Worm (Caenorhabditis elegans) whole organism, L1 larva: Measurements from ENCODE around the gene srh-30.

Source experiments
- C16A3.4 ChIP-seq: fragments of 150-350 bp; optimal IDR thresholded peaks from 2 replicates; lab custom pipeline; 2014; ENCODE audit warnings: missing biosample characterization, missing genetic modification characterization
- F16B12.6 ChIP-seq: fragments of 150-350 bp; optimal IDR thresholded peaks from 2 replicates; lab custom pipeline; 2014; ENCODE audit warnings: missing biosample characterization, missing genetic modification characterization
- aha-1 ChIP-seq: fragments of 150-350 bp; optimal IDR thresholded peaks from 2 replicates; lab custom pipeline; 2014; ENCODE audit warnings: missing biosample characterization, missing genetic modification characterization
- alr-1 ChIP-seq: fragments of 200-800 bp; sonication (Bioruptor generic); optimal IDR thresholded peaks from 2 replicates; lab custom pipeline; 2018; ENCODE audit warnings: borderline replicate concordance, mild to moderate bottlenecking, missing genetic modification characterization, missing compliant biosample characterization
- aly-2 ChIP-seq: fragments of 150-350 bp; optimal IDR thresholded peaks from 2 replicates; lab custom pipeline; 2014; ENCODE audit warnings: missing biosample characterization, missing genetic modification characterization
- ama-1 ChIP-seq: fragments of 150-350 bp; optimal IDR thresholded peaks from 2 replicates; lab custom pipeline; 2014
- blmp-1 ChIP-seq: fragments of 150-350 bp; optimal IDR thresholded peaks from 2 replicates; lab custom pipeline; 2014; ENCODE audit warnings: missing biosample characterization, missing genetic modification characterization
- ceh-63 ChIP-seq: fragments of 200-800 bp; sonication (Bioruptor generic); optimal IDR thresholded peaks from 2 replicates; lab custom pipeline; 2018; ENCODE audit warnings: mild to moderate bottlenecking, missing genetic modification characterization, missing compliant biosample characterization
- ceh-90 ChIP-seq: sonication (generic microtip); optimal IDR thresholded peaks from 2 replicates; lab custom pipeline; 2016; ENCODE audit warnings: missing genetic modification characterization, missing compliant biosample characterization
- dpl-1 ChIP-seq, 3 experiments: fragments of 150-350 bp in 2 of 3; sonication (generic microtip) in 1 of 3; optimal IDR thresholded peaks; 2 replicates each; lab custom pipeline; 2014 to 2017; ENCODE audit warnings: missing biosample characterization in 3 of 3, missing genetic modification characterization in 3 of 3, missing genetic modification reagents in 3 of 3
- dsc-1 ChIP-seq: sonication (generic microtip); optimal IDR thresholded peaks from 2 replicates; lab custom pipeline; 2016; ENCODE audit warnings: mild to moderate bottlenecking, missing genetic modification characterization, missing compliant biosample characterization
- efl-3 ChIP-seq: fragments of 200-800 bp; sonication (Bioruptor generic); optimal IDR thresholded peaks from 2 replicates; lab custom pipeline; 2018; ENCODE audit warnings: mild to moderate bottlenecking, missing genetic modification characterization, missing compliant biosample characterization
- egl-13 ChIP-seq: sonication (generic microtip); optimal IDR thresholded peaks from 2 replicates; lab custom pipeline; 2016; ENCODE audit warnings: missing genotype, missing genetic modification reagents, missing genetic modification characterization, missing compliant biosample characterization
- egl-27 ChIP-seq, 2 experiments: fragments of 150-350 bp in 1 of 2; sonication (generic microtip); optimal IDR thresholded peaks; 3 replicates each; lab custom pipeline; 2017 to 2018; ENCODE audit warnings: missing biosample characterization in 2 of 2, missing genetic modification characterization in 2 of 2, missing genetic modification reagents in 2 of 2
- elt-2 ChIP-seq: sonication (generic microtip); optimal IDR thresholded peaks from 2 replicates; lab custom pipeline; 2016; ENCODE audit warnings: missing genetic modification characterization, mild to moderate bottlenecking, inconsistent platforms, missing compliant biosample characterization, missing genetic modification reagents
- elt-3 ChIP-seq, 6 experiments: fragments of 150-350 bp in 1 of 6; sonication (generic microtip); optimal IDR thresholded peaks; 2 replicates each; lab custom pipeline; 2017 to 2018; ENCODE audit warnings: missing biosample characterization in 6 of 6, missing genetic modification characterization in 6 of 6, inconsistent platforms in 1 of 6
- ets-5 ChIP-seq: fragments of 200-800 bp; sonication (Bioruptor generic); IDR thresholded peaks from 2 replicates; pipeline ENCODE4 v1.3.6; 2022; ENCODE audit warnings: missing genetic modification characterization, missing compliant biosample characterization
- fkh-4 ChIP-seq: sonication (generic microtip); optimal IDR thresholded peaks from 2 replicates; lab custom pipeline; 2016; ENCODE audit warnings: missing compliant biosample characterization, missing genetic modification characterization, borderline replicate concordance
- fos-1 ChIP-seq: fragments of 150-350 bp; optimal IDR thresholded peaks from 2 replicates; lab custom pipeline; 2014; ENCODE audit warnings: missing biosample characterization, missing genetic modification characterization
- hpl-2 ChIP-seq: fragments of 150-350 bp; optimal IDR thresholded peaks from 2 replicates; lab custom pipeline; 2014; ENCODE audit warnings: missing biosample characterization, missing genetic modification reagents, missing genetic modification characterization
- irx-1 ChIP-seq: sonication (generic microtip); optimal IDR thresholded peaks from 2 replicates; lab custom pipeline; 2016; ENCODE audit warnings: missing genetic modification characterization, missing compliant biosample characterization
- isw-1 ChIP-seq: fragments of 200-800 bp; sonication (Bioruptor generic); IDR thresholded peaks from 2 replicates; pipeline ENCODE4 v1.3.6; 2022; ENCODE audit warnings: missing genetic modification characterization, missing compliant biosample characterization
- jun-1 ChIP-seq: fragments of 150-350 bp; optimal IDR thresholded peaks from 2 replicates; lab custom pipeline; 2014; ENCODE audit warnings: missing biosample characterization, missing genetic modification reagents, missing genetic modification characterization
- lin-13 ChIP-seq: fragments of 150-350 bp; optimal IDR thresholded peaks from 2 replicates; lab custom pipeline; 2014; ENCODE audit warnings: missing biosample characterization, missing genetic modification reagents, missing genetic modification characterization
- lin-14 ChIP-seq: fragments of 200-800 bp; sonication (Bioruptor generic); optimal IDR thresholded peaks from 2 replicates; lab custom pipeline; 2018; ENCODE audit warnings: mild to moderate bottlenecking, missing genetic modification characterization, moderate library complexity, missing compliant biosample characterization
- lin-35 ChIP-seq, 2 experiments: fragments of 150-350 bp; optimal IDR thresholded peaks; 2 replicates each; lab custom pipeline; 2014; ENCODE audit warnings: missing biosample characterization in 2 of 2, missing genetic modification characterization in 2 of 2, missing genetic modification reagents in 2 of 2
- lsy-2 ChIP-seq, 2 experiments: fragments of 150-350 bp; optimal IDR thresholded peaks; 2 replicates each; lab custom pipeline; 2014; ENCODE audit warnings: missing biosample characterization in 2 of 2, missing genetic modification characterization in 2 of 2
- mdl-1 ChIP-seq, 2 experiments: fragments of 150-350 bp; optimal IDR thresholded peaks; 2 replicates each; lab custom pipeline; 2014 to 2017; ENCODE audit warnings: missing biosample characterization in 2 of 2, missing genetic modification characterization in 2 of 2, inconsistent platforms in 1 of 2
- mef-2 ChIP-seq: fragments of 150-350 bp; optimal IDR thresholded peaks from 2 replicates; lab custom pipeline; 2014; ENCODE audit warnings: missing biosample characterization, missing genetic modification characterization
- mep-1 ChIP-seq: fragments of 150-350 bp; optimal IDR thresholded peaks from 2 replicates; lab custom pipeline; 2014; ENCODE audit warnings: missing biosample characterization, missing genetic modification characterization
- nhr-19 ChIP-seq: fragments of 200-800 bp; sonication (Bioruptor generic); conservative IDR thresholded peaks from 2 replicates; pipeline ENCODE4 v1.3.6; 2022; ENCODE audit warnings: missing genetic modification characterization, missing compliant biosample characterization
- nhr-20 ChIP-seq: sonication (generic microtip); optimal IDR thresholded peaks from 2 replicates; lab custom pipeline; 2016; ENCODE audit warnings: mild to moderate bottlenecking, missing genetic modification characterization, missing compliant biosample characterization
- nhr-28 ChIP-seq: fragments of 150-350 bp; optimal IDR thresholded peaks from 2 replicates; lab custom pipeline; 2014; ENCODE audit warnings: missing biosample characterization, missing genetic modification characterization
- nhr-71 ChIP-seq: sonication (generic microtip); optimal IDR thresholded peaks from 2 replicates; lab custom pipeline; 2016; ENCODE audit warnings: mild to moderate bottlenecking, missing genetic modification characterization, moderate library complexity, missing compliant biosample characterization
- nhr-76 ChIP-seq: sonication (generic microtip); optimal IDR thresholded peaks from 2 replicates; lab custom pipeline; 2017; ENCODE audit warnings: missing biosample characterization, missing genetic modification characterization
- nhr-77 ChIP-seq: fragments of 150-350 bp; optimal IDR thresholded peaks from 2 replicates; lab custom pipeline; 2014; ENCODE audit warnings: missing biosample characterization, missing genetic modification characterization
- pag-3 ChIP-seq: sonication (generic microtip); optimal IDR thresholded peaks from 2 replicates; lab custom pipeline; 2017; ENCODE audit warnings: missing genetic modification characterization, mild to moderate bottlenecking, missing compliant biosample characterization, antibody characterized with exemption, borderline replicate concordance; ENCODE audit not compliant: insufficient read depth
- pax-3 ChIP-seq: fragments of 200-800 bp; sonication (Bioruptor generic); optimal IDR thresholded peaks from 2 replicates; lab custom pipeline; 2018; ENCODE audit warnings: mild to moderate bottlenecking, missing genetic modification characterization, moderate library complexity, missing compliant biosample characterization
- rnt-1 ChIP-seq: sonication (generic microtip); optimal IDR thresholded peaks from 2 replicates; lab custom pipeline; 2016; ENCODE audit warnings: mild to moderate bottlenecking, missing genetic modification characterization, moderate library complexity, missing compliant biosample characterization
- skn-1 ChIP-seq: fragments of 150-350 bp; optimal IDR thresholded peaks from 2 replicates; lab custom pipeline; 2014; ENCODE audit warnings: missing biosample characterization, missing genetic modification characterization
- snu-23 ChIP-seq: sonication (generic microtip); optimal IDR thresholded peaks from 2 replicates; lab custom pipeline; 2016; ENCODE audit warnings: missing genetic modification characterization, missing compliant biosample characterization
- swsn-7 ChIP-seq: sonication (generic microtip); optimal IDR thresholded peaks from 2 replicates; lab custom pipeline; 2016; ENCODE audit warnings: missing genetic modification characterization, missing compliant biosample characterization
- tbx-2 ChIP-seq: sonication (generic microtip); optimal IDR thresholded peaks from 2 replicates; lab custom pipeline; 2016; ENCODE audit warnings: missing genetic modification characterization, missing compliant biosample characterization
- unc-130 ChIP-seq: fragments of 150-350 bp; optimal IDR thresholded peaks from 2 replicates; lab custom pipeline; 2017; ENCODE audit warnings: missing biosample characterization, missing genetic modification characterization, inconsistent platforms
- unc-62 ChIP-seq: fragments of 150-350 bp; optimal IDR thresholded peaks from 2 replicates; lab custom pipeline; 2014; ENCODE audit warnings: missing biosample characterization, missing genetic modification reagents, missing genetic modification characterization
- unc-86 ChIP-seq: sonication (generic microtip); optimal IDR thresholded peaks from 2 replicates; lab custom pipeline; 2016; ENCODE audit warnings: missing genetic modification characterization, missing compliant biosample characterization
- vab-15 ChIP-seq: sonication (generic microtip); optimal IDR thresholded peaks from 2 replicates; lab custom pipeline; 2017; ENCODE audit warnings: missing genotype, mild to moderate bottlenecking, missing genetic modification characterization, missing compliant biosample characterization
- xbp-1 ChIP-seq: sonication (generic microtip); optimal IDR thresholded peaks from 2 replicates; lab custom pipeline; 2016; ENCODE audit warnings: missing genetic modification characterization, missing compliant biosample characterization
- zag-1 ChIP-seq: fragments of 150-350 bp; optimal IDR thresholded peaks from 2 replicates; lab custom pipeline; 2014; ENCODE audit warnings: missing biosample characterization, missing genetic modification characterization
- zip-4 ChIP-seq: fragments of 200-800 bp; sonication (Bioruptor generic); optimal IDR thresholded peaks from 2 replicates; lab custom pipeline; 2018; ENCODE audit warnings: mild to moderate bottlenecking, missing genetic modification characterization, moderate library complexity, missing compliant biosample characterization
- ztf-11 ChIP-seq, 2 experiments: sonication (generic microtip); optimal IDR thresholded peaks; 2 replicates each; lab custom pipeline; 2016 to 2017; ENCODE audit warnings: missing genetic modification characterization in 2 of 2, missing biosample characterization in 1 of 2, missing compliant biosample characterization in 1 of 2

The srh-30 gene

ce11 chrV:6769440-6769839 lies 2.1 kb downstream of the srh-30 start:
- TF ChIP-seq lin-14 (GFP tag; lab: Kevin White, UChicago) (peak; percentile 31), fos-1 (no peak), fkh-4 (tag; lab: Kevin White, UChicago) (peak; percentile 55), snu-23 (GFP tag; lab: Kevin White, UChicago) (peak; percentile 21), rnt-1 (peak; percentile 34), dsc-1 (tag; lab: Kevin White, UChicago) (peak; percentile 92), unc-86 (tag; lab: Kevin White, UChicago) (no peak)

ce11 chrV:6768452-6768929 lies 3.1 kb downstream of the srh-30 start, which contains the start of the genes T25F10.1 and clik-1:
T25F10.1 (plus strand) TSS chrV:6768502.
clik-1 (minus strand) TSS chrV:6768732.
- peak; percentile 76 for TF ChIP-seq rnt-1
- TF ChIP-seq nhr-76 (tag; lab: Kevin White, UChicago) = no peak
- no peak for TF ChIP-seq mef-2 (tag; lab: Kevin White, UChicago)
- no peak for TF ChIP-seq lin-35 (GFP tag; optimal IDR thresholded peaks at IDR 0.05; lab: Kevin White, UChicago)
- TF ChIP-seq C16A3.4 (tag; lab: Kevin White, UChicago) = no peak
- TF ChIP-seq snu-23 (GFP tag; lab: Kevin White, UChicago) = peak; percentile 49
- no peak for TF ChIP-seq aha-1 (tag; lab: Kevin White, UChicago)
- no peak for TF ChIP-seq tbx-2 (tag; lab: Kevin White, UChicago)
- TF ChIP-seq nhr-77 (tag; lab: Kevin White, UChicago) = no peak
- TF ChIP-seq blmp-1 (tag; lab: Kevin White, UChicago) = no peak
- TF ChIP-seq swsn-7 (tag; lab: Kevin White, UChicago) = no peak
- no peak for TF ChIP-seq egl-27 (tag; optimal IDR thresholded peaks at IDR 0.05; lab: Kevin White, UChicago)
- no peak for TF ChIP-seq irx-1 (tag; lab: Kevin White, UChicago)
- TF ChIP-seq unc-62 (GFP tag; lab: Kevin White, UChicago) = no peak
- TF ChIP-seq zag-1 (tag; lab: Kevin White, UChicago) = no peak
- TF ChIP-seq F16B12.6 (tag; lab: Kevin White, UChicago) = no peak
- TF ChIP-seq isw-1 (GFP tag; lab: Robert Waterston, UW) = no peak
- no peak for TF ChIP-seq hpl-2 (GFP tag; lab: Kevin White, UChicago)
- TF ChIP-seq unc-130 (tag; lab: Kevin White, UChicago) = peak; percentile 54
- no peak for TF ChIP-seq pax-3
- TF ChIP-seq nhr-28 (tag; lab: Kevin White, UChicago) = no peak
- TF ChIP-seq nhr-19 (GFP tag; lab: Robert Waterston, UW) = peak; percentile 52
- TF ChIP-seq efl-3 (GFP tag; lab: Kevin White, UChicago) = no peak
- TF ChIP-seq fkh-4 (tag; lab: Kevin White, UChicago) = peak; percentile 22
- no peak for TF ChIP-seq ets-5
- TF ChIP-seq lin-13 (GFP tag; lab: Kevin White, UChicago) = no peak
- TF ChIP-seq dpl-1 (GFP tag; optimal IDR thresholded peaks at IDR 0.05; lab: Kevin White, UChicago) = no peak
- TF ChIP-seq zip-4 (GFP tag; lab: Kevin White, UChicago) = no peak
- TF ChIP-seq ztf-11 (tag; optimal IDR thresholded peaks at IDR 0.05; lab: Kevin White, UChicago) = no peak
- no peak for TF ChIP-seq ceh-90 (tag; lab: Kevin White, UChicago)
- no peak for TF ChIP-seq ama-1 (lab: Kevin White, UChicago)
- no peak for TF ChIP-seq xbp-1
- TF ChIP-seq mdl-1 (tag; optimal IDR thresholded peaks at IDR 0.05; lab: Kevin White, UChicago) = no peak
- no peak for TF ChIP-seq jun-1 (tag; lab: Kevin White, UChicago)
- TF ChIP-seq unc-86 (tag; lab: Kevin White, UChicago) = no peak
- TF ChIP-seq mep-1 = peak; percentile 13
- no peak for TF ChIP-seq elt-3 (tag; optimal IDR thresholded peaks at IDR 0.05; lab: Kevin White, UChicago)
- TF ChIP-seq lsy-2 (tag; optimal IDR thresholded peaks at IDR 0.05; lab: Kevin White, UChicago) = peak in 1 of 2 experiments; percentile 28
- no peak for TF ChIP-seq ceh-63 (GFP tag; lab: Kevin White, UChicago)
- TF ChIP-seq vab-15 = no peak
- TF ChIP-seq skn-1 = no peak
- no peak for TF ChIP-seq elt-2
- no peak for TF ChIP-seq egl-13 (tag; lab: Kevin White, UChicago)
- TF ChIP-seq nhr-71 (tag; lab: Kevin White, UChicago) = peak; percentile 80
- TF ChIP-seq pag-3 = peak; percentile 97
- TF ChIP-seq alr-1 (tag; lab: Kevin White, UChicago) = no peak
- TF ChIP-seq nhr-20 (tag; lab: Kevin White, UChicago) = peak; percentile 17
- no peak for TF ChIP-seq aly-2 (tag; lab: Kevin White, UChicago)
